Fruit fly (Drosophila melanogaster): ENCODE results near the gene CG42557.

The CG42557 gene

DNA sequence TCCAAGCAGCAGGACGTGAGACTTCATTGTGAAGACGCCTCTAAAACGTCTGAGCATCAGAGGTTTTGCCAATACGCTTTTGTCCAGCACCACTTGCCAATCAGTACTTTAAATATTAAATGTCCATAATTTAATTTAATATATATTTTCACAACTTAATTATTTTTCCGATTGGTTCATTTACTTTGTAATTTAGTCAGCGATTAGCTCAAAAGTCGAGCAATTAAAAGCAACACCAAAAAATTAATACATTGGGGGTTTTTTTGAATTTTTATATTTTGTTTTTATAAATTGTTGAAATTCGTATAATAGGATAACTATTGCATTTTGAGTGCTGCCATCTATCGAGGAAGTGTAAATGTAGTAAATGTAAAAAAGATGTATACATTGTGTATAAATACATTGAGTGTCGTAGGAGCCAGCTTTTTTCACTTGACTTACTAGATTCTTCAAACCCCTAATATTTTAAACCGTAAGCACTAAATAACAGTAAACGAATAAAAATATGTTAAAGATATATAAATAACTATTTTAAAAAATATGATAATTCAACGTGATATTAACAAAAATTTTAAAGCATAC lies 29.2 kb upstream of the CG42557 start, which contains the start of gene CG15517 (continued):
- TF ChIP-seq Mad (GFP tag; optimal IDR thresholded peaks at IDR 0.05) (no peak), Dip2 (GFP tag; IDR thresholded peaks at IDR 0.05) (peak; percentile 18; the same call in 1 of the 2 replicates), ttk (GFP tag; IDR thresholded peaks at IDR 0.05) (no peak), vvl (GFP tag; IDR thresholded peaks at IDR 0.05) (peak; percentile 85), Scr (GFP tag; IDR thresholded peaks at IDR 0.05; ENCODE audit: partially characterized antibody) (no peak), BtbVII (GFP tag; optimal IDR thresholded peaks at IDR 0.05) (no peak), sob (GFP tag; IDR thresholded peaks at IDR 0.05) (no peak), CG9609 (GFP tag; optimal IDR thresholded peaks at IDR 0.05) (no peak), CG12155 (GFP tag; optimal IDR thresholded peaks at IDR 0.05) (no peak), gem (tag; optimal IDR thresholded peaks at IDR 0.05) (peak; percentile 26), hb (GFP tag; IDR thresholded peaks at IDR 0.05; ENCODE audit: partially characterized antibody) (no peak), CG9437 (GFP tag; optimal IDR thresholded peaks at IDR 0.05) (no peak), Trl (optimal IDR thresholded peaks at IDR 0.05) (no peak), Trl (GFP tag; optimal IDR thresholded peaks at IDR 0.05) (no peak), klu (GFP tag; IDR thresholded peaks at IDR 0.05) (no peak), crp (GFP tag; optimal IDR thresholded peaks at IDR 0.05) (no peak), ranshi (GFP tag; IDR thresholded peaks at IDR 0.05) (no peak), stwl (tag; optimal IDR thresholded peaks at IDR 0.05) (peak; percentile 86), CG7963 (GFP tag; IDR thresholded peaks at IDR 0.05; ENCODE audit: partially characterized antibody) (no peak), CG7745 (tag; optimal IDR thresholded peaks at IDR 0.05) (no peak), CG16863 (GFP tag; optimal IDR thresholded peaks at IDR 0.05) (no peak), dysf (GFP tag; IDR thresholded peaks at IDR 0.05) (no peak), CG14965 (GFP tag; optimal IDR thresholded peaks at IDR 0.05; ENCODE audit: borderline replicate concordance) (no peak), Atf-2 (GFP tag; optimal IDR thresholded peaks at IDR 0.05) (no peak), CG5953 (GFP tag; IDR thresholded peaks at IDR 0.05) (no peak), tap (tag; optimal IDR thresholded peaks at IDR 0.05) (no peak), CG10267 (tag; optimal IDR thresholded peaks at IDR 0.05) (no peak), CG15011 (GFP tag; optimal IDR thresholded peaks at IDR 0.05) (no peak), CG42726 (GFP tag; IDR thresholded peaks at IDR 0.05; ENCODE audit: partially characterized antibody) (peak; percentile 61), Hr39 (optimal IDR thresholded peaks at IDR 0.05) (no peak), gfzf (GFP tag; optimal IDR thresholded peaks at IDR 0.05) (no peak), CG1832 (GFP tag; optimal IDR thresholded peaks at IDR 0.05) (no peak), pan (optimal IDR thresholded peaks at IDR 0.05) (no peak), pan (GFP tag; optimal IDR thresholded peaks at IDR 0.05 in 1 of 2, IDR thresholded peaks at IDR 0.05 in 1 of 2) (no peak), da (GFP tag; optimal IDR thresholded peaks at IDR 0.05) (no peak), maf-S (GFP tag; optimal IDR thresholded peaks at IDR 0.05) (no peak), zf30C (GFP tag; optimal IDR thresholded peaks at IDR 0.05) (no peak), ftz-f1 (GFP tag; optimal IDR thresholded peaks at IDR 0.05) (no peak), CG16813 (GFP tag; IDR thresholded peaks at IDR 0.05; ENCODE audit: partially characterized antibody) (peak; percentile 58), peb (GFP tag; IDR thresholded peaks at IDR 0.05) (no peak), bab2 (GFP tag; optimal IDR thresholded peaks at IDR 0.05) (no peak), sim (GFP tag; IDR thresholded peaks at IDR 0.05) (no peak), Blimp-1 (GFP tag; optimal IDR thresholded peaks at IDR 0.05) (peak; percentile 6), chm (GFP tag; IDR thresholded peaks at IDR 0.05) (no peak), HHEX (GFP tag; optimal IDR thresholded peaks at IDR 0.05) (no peak), Dad (GFP tag; optimal IDR thresholded peaks at IDR 0.05) (no peak), Fer1 (GFP tag; optimal IDR thresholded peaks at IDR 0.05) (peak; percentile 13), Opbp (GFP tag; IDR thresholded peaks at IDR 0.05; ENCODE audit: partially characterized antibody) (no peak), HLH54F (GFP tag; optimal IDR thresholded peaks at IDR 0.05) (no peak), shn (GFP tag; optimal IDR thresholded peaks at IDR 0.05) (no peak), grau (tag; optimal IDR thresholded peaks at IDR 0.05) (peak; percentile 32)
